Fruit fly (Drosophila melanogaster) whole organism, prepupa: ENCODE results near the gene Hmbs.

Source experiments
- CG10631 ChIP-seq: fragments of 200-800 bp; sonication (Bioruptor generic); optimal IDR thresholded peaks from 2 replicates; lab custom pipeline; 2016; ENCODE audit warnings: missing biosample characterization, missing genetic modification characterization
- Sox14 ChIP-seq: fragments of 200-800 bp; sonication (Bioruptor generic); optimal IDR thresholded peaks from 3 replicates; lab custom pipeline; 2016; ENCODE audit warnings: missing biosample characterization, missing genetic modification characterization
- ss ChIP-seq, 2 experiments: fragments of 200-800 bp; sonication (Bioruptor generic); optimal IDR thresholded peaks; 2 replicates in 1 of 2; 3 replicates in 1 of 2; lab custom pipeline; 2017 to 2018; ENCODE audit warnings: mild to moderate bottlenecking in 2 of 2, missing biosample characterization in 2 of 2, missing genetic modification characterization in 2 of 2, moderate library complexity in 1 of 2

DNA sequence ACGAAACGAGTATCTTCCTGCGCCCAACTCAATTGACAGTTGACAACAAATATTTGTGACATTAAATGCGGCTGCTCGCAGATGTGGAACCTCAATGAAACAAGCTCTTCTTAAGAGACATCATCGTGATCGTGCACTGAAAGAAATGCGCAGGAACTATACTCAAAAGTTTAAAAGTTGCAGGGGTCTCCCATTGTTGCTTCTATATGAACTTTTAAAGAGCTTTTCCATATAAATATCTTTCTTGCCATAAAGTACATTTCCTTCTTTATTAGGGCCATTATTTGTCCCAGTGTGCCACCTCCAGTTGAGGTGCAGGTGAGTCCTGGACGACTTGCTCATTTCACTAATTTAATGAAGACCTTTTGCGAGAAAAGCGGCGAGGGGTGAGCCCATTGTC, 53.4 kb downstream of the Hmbs start:
- TF ChIP-seq ss (GFP tag; optimal IDR thresholded peaks at IDR 0.05; lab: Kevin White, UChicago) (peak in 1 of 2 experiments; percentile 28), CG10631 (GFP tag; lab: Kevin White, UChicago) (peak; percentile 61), Sox14 (GFP tag; lab: Kevin White, UChicago) (peak; percentile 71)
